Worm (Caenorhabditis elegans): ENCODE results near the gene T21B10.3.

Gene T21B10.3

DNA sequence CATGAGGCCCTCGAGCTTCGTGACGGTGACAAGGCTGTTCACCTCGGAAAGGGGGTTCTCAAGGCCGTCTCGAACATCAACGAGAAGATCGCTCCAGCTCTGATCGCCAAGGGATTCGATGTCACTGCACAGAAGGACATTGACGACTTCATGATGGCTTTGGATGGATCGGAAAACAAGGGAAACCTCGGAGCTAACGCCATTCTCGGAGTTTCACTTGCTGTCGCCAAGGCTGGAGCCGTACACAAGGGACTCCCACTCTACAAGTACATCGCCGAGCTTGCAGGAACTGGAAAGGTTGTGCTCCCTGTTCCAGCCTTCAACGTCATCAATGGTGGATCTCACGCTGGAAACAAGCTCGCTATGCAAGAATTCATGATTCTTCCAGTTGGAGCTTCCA is 1.8 kb upstream of the T21B10.3 start:
- no peak for TF ChIP-seq C38D4.7 (GFP tag; optimal IDR thresholded peaks at IDR 0.05)
- TF ChIP-seq fkh-6 (tag; optimal IDR thresholded peaks at IDR 0.05): no peak
- no peak for TF ChIP-seq pat-9 (tag; optimal IDR thresholded peaks at IDR 0.05)
- TF ChIP-seq T23F11.4 (GFP tag; optimal IDR thresholded peaks at IDR 0.05): no peak
- no peak for TF ChIP-seq dve-1 (tag; optimal IDR thresholded peaks at IDR 0.05)
- no peak for TF ChIP-seq nhr-11 (tag; optimal IDR thresholded peaks at IDR 0.05)
- no peak for TF ChIP-seq ref-2 (tag; optimal IDR thresholded peaks at IDR 0.05)
- no peak for TF ChIP-seq sox-4 (tag; optimal IDR thresholded peaks at IDR 0.05)
- no peak for TF ChIP-seq hlh-13 (GFP tag; optimal IDR thresholded peaks at IDR 0.05)
- no peak for TF ChIP-seq zip-5 (tag; optimal IDR thresholded peaks at IDR 0.05)
- TF ChIP-seq ceh-6 (GFP tag; optimal IDR thresholded peaks at IDR 0.05): no peak
- TF ChIP-seq pax-1 (tag; optimal IDR thresholded peaks at IDR 0.05): no peak
- no peak for TF ChIP-seq ceh-45 (GFP tag; IDR thresholded peaks at IDR 0.05)
- no peak for TF ChIP-seq ceh-31 (tag; optimal IDR thresholded peaks at IDR 0.05)

DNA sequence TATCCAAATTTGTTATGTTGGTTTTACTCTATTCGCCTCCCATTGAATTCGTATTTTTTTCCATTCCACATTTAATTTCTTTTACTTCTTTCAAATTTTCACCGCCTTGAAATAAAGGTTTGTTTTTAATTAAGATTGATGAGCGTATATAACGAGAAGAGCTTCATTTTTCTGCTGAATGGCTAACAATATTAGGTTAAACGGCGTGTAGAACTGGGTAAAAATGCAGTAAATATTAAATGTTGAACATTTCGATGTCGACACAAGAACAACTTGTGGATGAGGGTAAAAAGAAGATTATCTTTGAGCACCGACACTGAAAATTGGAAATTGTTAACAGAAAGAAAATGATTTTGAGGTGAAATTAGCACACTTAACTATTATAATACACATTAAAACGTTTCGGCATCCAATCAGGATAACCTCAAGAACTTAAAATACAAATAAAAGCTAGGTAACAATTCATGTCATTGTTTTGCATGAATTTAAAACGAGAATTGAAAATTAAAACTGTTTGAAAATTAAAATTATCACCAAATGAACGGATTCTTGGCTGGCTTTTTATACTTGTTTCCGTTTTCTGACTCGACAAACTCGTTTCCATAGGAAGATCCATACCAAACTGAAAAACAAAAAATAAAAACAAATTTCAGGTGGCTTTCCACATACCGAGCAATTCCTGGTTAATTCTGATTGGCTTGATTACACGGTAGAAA is 4.9 kb downstream of the T21B10.3 start:
- TF ChIP-seq ceh-22 (tag; optimal IDR thresholded peaks at IDR 0.05) (no peak), pha-2 (tag; optimal IDR thresholded peaks at IDR 0.05) (no peak), syd-9 (tag; optimal IDR thresholded peaks at IDR 0.05) (no peak), mec-3 (tag; optimal IDR thresholded peaks at IDR 0.05; ENCODE audit: borderline replicate concordance) (no peak), sox-4 (tag; optimal IDR thresholded peaks at IDR 0.05) (no peak), ceh-18 (tag; optimal IDR thresholded peaks at IDR 0.05) (no peak), T23F11.4 (GFP tag; optimal IDR thresholded peaks at IDR 0.05) (no peak), unc-42 (tag; optimal IDR thresholded peaks at IDR 0.05) (no peak), dve-1 (tag; optimal IDR thresholded peaks at IDR 0.05) (no peak), npax-4 (tag; optimal IDR thresholded peaks at IDR 0.05) (no peak), nhr-11 (tag; optimal IDR thresholded peaks at IDR 0.05) (no peak), ceh-6 (GFP tag; optimal IDR thresholded peaks at IDR 0.05) (no peak), elt-4 (tag; optimal IDR thresholded peaks at IDR 0.05) (no peak), lim-6 (tag; optimal IDR thresholded peaks at IDR 0.05) (no peak), hlh-6 (tag; optimal IDR thresholded peaks at IDR 0.05) (no peak), ceh-34 (tag; optimal IDR thresholded peaks at IDR 0.05) (no peak), K02D7.2 (tag; optimal IDR thresholded peaks at IDR 0.05) (no peak), fkh-6 (tag; optimal IDR thresholded peaks at IDR 0.05) (no peak)

DNA sequence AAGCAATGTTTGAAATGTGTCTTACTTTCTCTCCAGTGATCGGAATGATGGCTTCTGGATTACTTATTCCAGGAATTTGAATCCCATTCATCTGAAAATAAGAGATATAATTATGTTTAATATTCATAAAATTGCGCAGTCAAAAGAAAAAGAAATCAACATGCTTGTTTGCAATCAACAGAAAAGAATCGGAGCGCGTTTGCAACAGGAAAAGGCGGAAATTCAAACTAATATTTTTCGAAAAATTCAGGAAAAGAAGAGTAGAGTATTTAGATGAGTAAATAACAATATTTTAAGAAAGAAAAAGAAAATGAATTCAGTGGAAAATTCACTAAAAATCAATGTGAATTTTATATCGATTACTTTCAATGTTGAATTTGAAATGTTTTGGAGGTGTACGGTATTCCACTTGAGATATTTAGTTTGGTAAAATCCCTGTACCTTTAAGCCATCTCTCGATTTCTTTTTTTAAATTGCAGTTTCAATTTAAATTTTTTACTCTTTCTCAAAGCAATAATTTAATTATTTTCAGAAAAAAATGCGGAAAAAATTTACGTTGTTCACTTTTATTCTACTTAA is 6.3 kb downstream of the T21B10.3 start, which contains the start of the genes set-17 and T21B10.4:
TSS of gene set-17 (minus strand) at position 127 of the 579 bp plus-strand sequence.
TSS of gene T21B10.4 (plus strand) at position 533 of the 579 bp plus-strand sequence.
- TF ChIP-seq hlh-15 (tag; optimal IDR thresholded peaks at IDR 0.05) (no peak), rnt-1 (tag; optimal IDR thresholded peaks at IDR 0.05) (no peak), pax-1 (tag; optimal IDR thresholded peaks at IDR 0.05) (no peak), T23F11.4 (GFP tag; optimal IDR thresholded peaks at IDR 0.05) (no peak), ztf-16 (tag; optimal IDR thresholded peaks at IDR 0.05) (no peak), unc-55 (GFP tag; optimal IDR thresholded peaks at IDR 0.05) (no peak), nhr-11 (tag; optimal IDR thresholded peaks at IDR 0.05) (no peak), ets-4 (tag; optimal IDR thresholded peaks at IDR 0.05) (no peak), unc-42 (tag; optimal IDR thresholded peaks at IDR 0.05) (no peak), lin-11 (tag; optimal IDR thresholded peaks at IDR 0.05) (no peak), ceh-22 (tag; optimal IDR thresholded peaks at IDR 0.05) (no peak), pros-1 (tag; optimal IDR thresholded peaks at IDR 0.05) (no peak), unc-86 (tag; optimal IDR thresholded peaks at IDR 0.05) (no peak), lim-6 (tag; optimal IDR thresholded peaks at IDR 0.05) (no peak), npax-4 (tag; optimal IDR thresholded peaks at IDR 0.05) (no peak), fax-1 (tag; optimal IDR thresholded peaks at IDR 0.05) (no peak), ceh-9 (tag; optimal IDR thresholded peaks at IDR 0.05) (no peak)

Data from whole organism, late embryonic.